Worm (Caenorhabditis elegans): ENCODE results near the gene K02F3.2.

Gene K02F3.2

DNA sequence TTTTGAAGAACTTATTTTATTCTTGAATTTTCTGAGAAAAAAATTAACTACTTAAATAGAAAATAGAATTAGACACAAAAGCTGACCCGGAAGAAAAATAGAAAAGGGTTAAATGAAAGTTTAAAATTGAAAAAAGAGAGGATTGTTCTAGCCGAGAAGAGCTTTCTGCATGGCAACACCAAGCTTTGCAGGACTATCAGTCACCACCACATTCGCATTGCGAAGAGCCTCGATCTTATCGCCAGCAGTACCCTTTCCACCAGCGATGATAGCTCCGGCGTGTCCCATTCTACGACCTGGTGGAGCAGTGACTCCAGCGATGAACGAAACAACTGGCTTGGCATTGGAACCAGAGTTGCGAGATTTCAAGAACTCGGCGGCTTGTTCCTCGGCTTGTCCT lies 54.5 kb downstream of the K02F3.2 start (continued):
- TF ChIP-seq ztf-3 (GFP tag; optimal IDR thresholded peaks at IDR 0.05) (no peak), akir-1 (GFP tag; optimal IDR thresholded peaks at IDR 0.05) (no peak), ztf-28 (GFP tag; IDR thresholded peaks at IDR 0.05) (0 out of 2 replicates have a peak, but pooled peaks have one; percentile 57), K12H6.12 (tag; optimal IDR thresholded peaks at IDR 0.05) (no peak)
